Fruit fly (Drosophila melanogaster) Kc167 (cell line): ENCODE measurements around the gene Ref1.
A peak's percentile ranks its signal among the peaks of the same experiment; 100 is the strongest.

Experiments used
- Myc ChIP-seq: fragments of >200 bp; optimal IDR thresholded peaks from 2 replicates; lab custom pipeline; 2017; ENCODE audit warnings: missing external identifiers
- Sin3A ChIP-seq: fragments of >200 bp; optimal IDR thresholded peaks from 2 replicates; lab custom pipeline; 2018; ENCODE audit warnings: missing external identifiers
- h ChIP-seq: fragments of >200 bp; optimal IDR thresholded peaks from 3 replicates; lab custom pipeline; 2018; ENCODE audit warnings: missing external identifiers
- insv ChIP-seq: fragments of >200 bp; optimal IDR thresholded peaks from 3 replicates; lab custom pipeline; 2018; ENCODE audit warnings: missing external identifiers
- psq ChIP-seq: fragments of >200 bp; optimal IDR thresholded peaks from 2 replicates; lab custom pipeline; 2017; ENCODE audit warnings: missing external identifiers
- ttk ChIP-seq: sonication (Bioruptor generic); optimal IDR thresholded peaks from 2 replicates; lab custom pipeline; 2017; ENCODE audit warnings: missing external identifiers

The Ref1 gene

DNA sequence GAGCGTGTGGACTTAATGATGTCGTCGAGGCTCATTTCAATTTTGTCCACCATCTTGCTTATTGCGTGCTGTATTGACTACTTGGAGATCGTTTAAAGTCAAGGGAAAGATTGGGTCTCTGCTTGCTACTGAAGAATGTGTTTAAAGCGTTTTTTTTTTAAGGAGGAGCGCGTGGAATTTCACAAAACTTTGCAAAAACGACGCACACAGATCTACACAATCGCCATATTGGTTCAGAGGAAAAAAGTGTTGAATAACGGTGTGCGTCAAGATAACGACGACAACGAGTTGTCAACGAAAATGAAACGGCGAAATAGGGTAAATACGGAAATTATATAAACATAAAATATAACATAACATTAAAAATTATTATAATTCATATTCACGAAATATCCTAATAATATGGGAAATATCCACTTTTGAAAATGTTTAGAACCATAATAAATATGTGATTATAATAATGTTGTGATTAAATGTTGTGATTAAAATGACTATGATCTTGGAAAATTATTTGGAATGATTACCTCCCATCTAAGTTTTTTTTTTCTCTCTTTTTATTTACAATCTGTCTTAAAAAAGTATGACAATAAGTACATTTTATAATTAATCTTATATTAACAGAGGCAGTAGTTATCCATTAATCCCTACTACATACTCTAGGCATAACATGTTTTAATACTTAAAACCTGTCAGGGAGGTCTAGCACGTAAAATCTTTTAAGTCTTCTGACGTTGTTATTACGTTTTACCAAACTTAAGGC, at the start of gene Ref1:
TSS of gene Ref1 (minus strand) at position 231 of the 760 bp plus-strand sequence.
- TF ChIP-seq insv (lab: Kevin White, UChicago) (no peak), psq (lab: Kevin White, UChicago) (no peak), Myc (no peak), Sin3A (lab: Kevin White, UChicago) (no peak), ttk (lab: Kevin White, UChicago) (no peak), h (lab: Kevin White, UChicago) (no peak)

DNA sequence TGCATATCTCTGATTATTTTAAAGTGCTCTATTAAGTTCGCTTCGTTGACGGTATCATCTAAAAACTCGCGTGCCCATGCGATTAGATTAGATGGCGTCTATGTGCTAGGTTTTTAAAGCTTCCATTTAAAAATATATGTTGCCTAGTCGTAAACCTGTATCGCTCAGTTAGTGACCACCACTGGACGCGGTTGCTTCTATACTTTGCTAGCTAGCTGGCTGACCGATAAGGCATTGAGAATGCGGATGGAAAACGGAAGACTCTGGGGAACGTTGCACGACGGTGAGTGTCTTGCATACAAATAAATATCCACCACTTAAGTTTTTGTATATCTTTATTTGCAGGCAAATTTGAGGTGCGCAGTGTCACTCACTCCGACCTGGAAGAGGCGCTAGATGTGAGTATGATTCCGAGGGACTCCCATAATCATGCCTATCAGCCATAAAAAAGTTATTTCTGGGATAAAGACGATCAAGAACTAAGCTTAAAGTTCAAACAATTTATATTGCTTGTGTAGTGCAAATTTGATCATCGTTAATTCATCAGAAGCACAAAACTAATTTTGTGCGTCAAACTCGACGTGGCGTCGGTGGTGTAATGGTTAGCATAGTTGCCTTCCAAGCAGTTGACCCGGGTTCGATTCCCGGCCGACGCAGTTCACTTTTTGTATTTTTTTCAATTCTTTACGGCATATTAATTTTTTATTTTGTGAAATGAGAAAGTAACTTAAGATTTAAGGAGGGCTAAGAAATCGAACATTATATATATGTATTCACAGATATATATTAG, 49.3 kb upstream of the Ref1 start, which contains the start of gene CG31248:
TSS of gene CG31248 (plus strand) at position 41 of the 790 bp plus-strand sequence.
- no peak for TF ChIP-seq psq (lab: Kevin White, UChicago)
- no peak for TF ChIP-seq insv (lab: Kevin White, UChicago)
- TF ChIP-seq h (lab: Kevin White, UChicago) = no peak
- TF ChIP-seq Sin3A (lab: Kevin White, UChicago) = no peak
- no peak for TF ChIP-seq Myc
- TF ChIP-seq ttk (lab: Kevin White, UChicago) = no peak

DNA sequence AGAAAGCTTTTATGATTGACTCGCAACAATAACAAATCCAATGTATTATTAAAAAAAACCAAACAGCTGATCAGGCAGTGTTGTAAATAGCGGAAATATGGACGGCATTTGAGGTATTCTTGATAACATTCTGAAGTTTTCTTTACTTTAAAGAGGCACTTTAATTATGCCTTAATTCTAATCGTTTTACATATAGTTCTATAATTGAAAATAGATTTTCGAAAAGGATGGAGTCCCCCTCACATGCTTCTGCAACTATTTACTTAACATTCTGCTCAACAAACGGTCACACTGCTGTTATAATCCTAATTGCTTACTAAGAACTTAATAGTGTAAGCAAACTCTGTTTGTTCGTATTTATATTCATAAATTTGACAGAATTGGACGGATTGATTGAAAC, 47.8 kb upstream of the Ref1 start, which contains the start of gene CG10068:
TSS of gene CG10068 (minus strand) at position 62 of the 400 bp plus-strand sequence.
- TF ChIP-seq ttk (lab: Kevin White, UChicago) (no peak), Myc (no peak), psq (lab: Kevin White, UChicago) (no peak), Sin3A (lab: Kevin White, UChicago) (no peak), insv (lab: Kevin White, UChicago) (no peak), h (lab: Kevin White, UChicago) (no peak)

DNA sequence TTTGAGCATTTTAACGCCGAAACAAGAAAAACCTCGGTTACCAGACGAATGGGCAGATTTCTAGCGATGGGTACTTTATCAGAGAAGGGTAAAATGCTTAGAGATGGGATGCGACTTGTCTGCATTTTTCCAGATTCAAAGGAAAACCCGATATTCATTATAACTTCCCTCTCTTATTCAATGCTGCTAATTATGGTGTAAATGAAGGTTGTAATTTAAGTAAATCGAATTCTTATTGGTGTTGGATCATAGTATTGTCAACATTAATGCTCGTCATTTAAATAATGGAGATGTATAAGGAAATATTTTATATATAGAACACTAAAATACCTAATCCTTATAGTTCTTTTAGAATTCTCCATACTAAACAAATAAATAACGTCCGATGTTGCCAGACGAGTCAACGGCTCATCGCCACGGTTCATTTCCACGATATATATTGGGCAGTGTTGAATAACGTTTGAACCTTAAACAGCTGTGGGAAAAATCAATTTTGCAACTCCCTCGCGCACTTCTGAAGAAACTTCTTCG, 44.0 kb upstream of the Ref1 start, which contains the start of the genes Alh and CG10098:
TSS of gene Alh (minus strand) at position 77 of the 531 bp plus-strand sequence.
TSS of gene CG10098 (plus strand) at position 440 of the 531 bp plus-strand sequence.
- TF ChIP-seq Sin3A (lab: Kevin White, UChicago) = peak; percentile 53
- no peak for TF ChIP-seq Myc

DNA sequence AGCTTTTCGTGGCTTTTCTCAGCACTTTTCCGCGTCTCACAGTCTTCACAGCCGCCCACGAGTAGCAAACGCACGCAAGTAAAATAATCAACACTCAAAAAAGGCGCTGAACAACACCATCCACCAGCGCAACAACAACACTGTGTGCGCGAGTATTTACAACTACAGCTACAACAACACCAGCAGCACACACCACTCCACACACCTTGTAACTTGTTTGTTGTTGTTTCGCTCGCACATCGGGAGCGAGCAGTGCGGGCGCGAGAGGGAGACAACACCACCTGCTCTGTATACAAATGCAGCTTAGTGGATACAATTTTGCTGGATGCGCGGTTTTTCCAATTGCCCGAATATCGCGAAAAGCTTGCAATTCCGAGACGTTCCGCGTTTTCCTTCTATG, 43.5 kb upstream of the Ref1 start:
- no peak for TF ChIP-seq insv (lab: Kevin White, UChicago)
- TF ChIP-seq psq (lab: Kevin White, UChicago) = no peak
- TF ChIP-seq Sin3A (lab: Kevin White, UChicago) = no peak
- TF ChIP-seq h (lab: Kevin White, UChicago) = no peak
- TF ChIP-seq Myc = no peak
- TF ChIP-seq ttk (lab: Kevin White, UChicago) = no peak

DNA sequence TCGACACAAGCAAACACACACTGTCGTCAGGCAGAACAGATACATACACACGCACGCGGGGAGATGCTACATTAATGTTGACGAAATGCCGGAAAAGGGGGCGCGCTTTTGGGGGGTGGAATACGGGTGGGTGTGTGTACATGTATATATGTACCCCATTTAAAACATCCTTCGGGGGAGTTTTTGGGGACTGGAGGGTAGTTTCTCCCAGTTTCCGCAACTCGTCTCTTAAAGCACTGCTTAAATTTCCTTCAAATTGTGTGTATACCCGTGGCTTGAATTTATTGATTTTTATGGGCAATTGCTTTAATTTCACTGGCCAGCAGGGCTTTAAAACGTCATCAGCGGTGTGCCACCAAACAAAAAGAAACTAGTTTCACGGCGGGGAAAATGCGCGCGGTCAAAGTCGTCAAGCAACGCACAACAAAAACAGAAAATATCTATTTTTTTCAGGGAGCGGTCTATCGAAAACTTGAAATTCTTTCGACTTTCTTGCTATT, 42.9 kb upstream of the Ref1 start:
- no peak for TF ChIP-seq psq (lab: Kevin White, UChicago)
- no peak for TF ChIP-seq insv (lab: Kevin White, UChicago)
- no peak for TF ChIP-seq ttk (lab: Kevin White, UChicago)
- no peak for TF ChIP-seq Myc
- TF ChIP-seq h (lab: Kevin White, UChicago) = no peak

DNA sequence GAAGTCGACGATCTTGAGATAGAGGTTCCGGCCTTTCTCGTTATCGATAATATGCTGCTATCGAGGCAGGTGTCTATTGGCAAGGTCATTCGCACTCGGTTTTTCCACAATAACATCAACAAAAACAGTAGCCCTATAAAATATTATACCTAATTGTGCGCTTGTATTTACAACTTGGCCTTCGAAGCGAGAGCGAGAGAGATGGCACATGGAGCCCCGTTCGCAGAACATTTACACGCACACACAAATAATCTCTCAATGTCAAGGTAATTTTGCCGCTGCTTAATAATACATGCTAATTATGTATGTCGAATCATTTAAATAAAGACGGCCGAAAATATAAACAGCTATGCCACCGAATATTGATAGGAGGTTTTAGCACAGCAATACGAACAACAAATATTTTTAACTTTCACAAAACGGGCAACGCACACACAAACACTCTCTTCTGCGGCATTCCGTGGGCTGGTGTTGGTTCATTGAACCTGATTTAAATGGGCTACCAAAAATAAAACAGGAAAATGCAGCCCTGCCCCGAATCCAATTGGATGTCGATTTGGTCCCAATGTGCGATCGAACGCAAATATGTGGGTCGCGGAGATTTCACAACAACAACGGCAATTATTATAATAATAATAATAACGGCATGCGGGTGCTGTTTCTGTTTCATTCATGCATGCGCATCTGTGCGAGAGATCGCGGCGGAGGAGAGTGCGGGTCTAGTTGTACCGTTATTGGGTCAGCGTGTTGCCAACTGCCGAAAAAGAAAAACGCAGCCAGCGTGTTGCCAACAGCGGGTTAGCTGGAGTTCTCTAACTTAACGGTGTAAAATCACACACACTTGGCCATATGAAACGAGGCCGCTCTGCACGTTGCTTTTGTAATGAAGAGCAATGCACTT, 42.2 kb upstream of the Ref1 start:
- TF ChIP-seq ttk (lab: Kevin White, UChicago) (no peak), Myc (no peak), Sin3A (lab: Kevin White, UChicago) (no peak), h (lab: Kevin White, UChicago) (no peak), insv (lab: Kevin White, UChicago) (no peak), psq (lab: Kevin White, UChicago) (no peak)

DNA sequence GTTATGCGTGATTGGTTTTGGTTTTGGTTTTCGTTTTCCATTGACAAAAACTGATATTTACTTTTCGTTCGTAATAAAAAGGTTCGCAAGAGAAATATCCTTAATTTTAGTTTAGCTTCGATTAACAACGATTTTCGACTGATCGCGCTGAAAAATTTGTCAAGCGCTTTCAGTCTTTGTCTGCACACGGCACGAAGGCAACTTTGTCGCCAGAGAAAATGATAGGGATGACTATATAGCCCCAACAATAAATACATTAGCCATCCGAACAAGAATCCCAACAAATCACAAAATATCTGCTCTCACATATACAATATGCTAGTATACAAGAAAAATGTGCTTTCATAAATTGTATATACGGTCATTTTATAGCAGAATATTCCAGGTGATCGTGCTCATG, 37.4 kb upstream of the Ref1 start, which contains the start of gene Mlp84B:
TSS of gene Mlp84B (minus strand) at position 143 of the 400 bp plus-strand sequence.
- TF ChIP-seq Myc = no peak
- no peak for TF ChIP-seq h (lab: Kevin White, UChicago)
- TF ChIP-seq psq (lab: Kevin White, UChicago) = no peak
- no peak for TF ChIP-seq Sin3A (lab: Kevin White, UChicago)
- TF ChIP-seq ttk (lab: Kevin White, UChicago) = no peak
- TF ChIP-seq insv (lab: Kevin White, UChicago) = no peak

DNA sequence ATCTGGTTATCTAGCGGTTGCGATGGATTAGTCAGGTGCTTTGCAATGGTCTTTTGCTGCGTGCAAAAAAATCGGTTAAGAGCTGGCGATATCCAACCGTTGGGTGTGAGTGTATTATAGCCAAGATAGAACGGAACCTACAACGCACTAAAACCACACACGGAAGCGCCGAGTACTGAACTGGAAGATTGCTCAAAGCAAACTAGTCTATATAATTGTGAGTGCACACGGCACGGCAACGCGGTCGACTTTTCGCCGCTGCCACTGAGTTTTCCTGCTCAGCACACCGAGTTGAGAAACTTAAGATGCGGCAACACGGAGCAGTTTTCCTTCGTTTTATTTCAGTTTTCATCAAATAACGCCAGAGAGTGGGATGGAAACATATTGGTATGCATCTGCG, 36.3 kb upstream of the Ref1 start:
- TF ChIP-seq insv (lab: Kevin White, UChicago) = no peak
- TF ChIP-seq psq (lab: Kevin White, UChicago) = no peak
- TF ChIP-seq Sin3A (lab: Kevin White, UChicago) = no peak
- TF ChIP-seq Myc = no peak
- TF ChIP-seq ttk (lab: Kevin White, UChicago) = no peak
- TF ChIP-seq h (lab: Kevin White, UChicago) = no peak

DNA sequence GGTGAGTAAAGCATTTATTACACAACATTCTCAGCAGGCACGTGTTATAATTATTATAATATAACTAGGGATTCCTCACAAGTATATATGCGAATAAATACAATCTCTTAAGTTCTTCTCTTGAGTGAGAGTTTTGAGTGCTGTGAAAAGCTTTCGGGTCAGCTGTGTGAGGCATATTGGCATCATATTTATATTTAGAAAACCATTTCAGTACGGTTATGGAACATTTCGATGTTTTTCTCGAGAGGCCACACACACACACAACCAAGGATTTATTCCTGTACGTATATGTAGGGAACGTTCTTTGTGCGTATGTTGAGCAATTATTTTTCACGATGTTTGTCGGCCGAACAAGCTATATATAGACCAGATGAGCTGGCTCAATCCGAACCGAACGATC, 32.8 kb upstream of the Ref1 start:
- no peak for TF ChIP-seq ttk (lab: Kevin White, UChicago)
- TF ChIP-seq psq (lab: Kevin White, UChicago) = no peak
- no peak for TF ChIP-seq insv (lab: Kevin White, UChicago)
- TF ChIP-seq h (lab: Kevin White, UChicago) = no peak
- no peak for TF ChIP-seq Myc
